Fruit fly (Drosophila melanogaster) whole organism, embryonic: ENCODE measurements around the gene SKIP.

Experiments
- Ada2b ChIP-seq: fragments of 200-800 bp; sonication (Bioruptor generic); IDR thresholded peaks from 2 replicates; pipeline ENCODE4 v1.3.6; 2022; ENCODE audit warnings: missing biosample characterization, missing genetic modification characterization
- BtbVII ChIP-seq: fragments of 200-800 bp; sonication (Bioruptor generic); optimal IDR thresholded peaks from 3 replicates; lab custom pipeline; 2017; ENCODE audit warnings: missing biosample characterization, mild to moderate bottlenecking, missing genetic modification characterization
- CG11456 ChIP-seq: fragments of 200-800 bp; sonication (Bioruptor generic); IDR thresholded peaks from 3 replicates; pipeline ENCODE4 v1.3.6; 2022; ENCODE audit warnings: missing biosample characterization, missing genetic modification characterization
- CG11504 ChIP-seq: fragments of 200-800 bp; sonication (Bioruptor generic); optimal IDR thresholded peaks from 3 replicates; lab custom pipeline; 2019; ENCODE audit warnings: missing biosample characterization, mild to moderate bottlenecking, missing genetic modification characterization, moderate library complexity
- CG12236 ChIP-seq: fragments of 200-800 bp; sonication (Bioruptor generic); optimal IDR thresholded peaks from 2 replicates; lab custom pipeline; 2016; ENCODE audit warnings: missing biosample characterization, missing genetic modification characterization
- CG13123 ChIP-seq: fragments of 200-800 bp; sonication (Bioruptor generic); optimal IDR thresholded peaks from 2 replicates; lab custom pipeline; 2016; ENCODE audit warnings: missing biosample characterization, missing genetic modification characterization
- CG16779 ChIP-seq: fragments of 200-800 bp; sonication (Bioruptor generic); IDR thresholded peaks from 2 replicates; pipeline ENCODE4 v1.3.6; 2022; ENCODE audit warnings: missing biosample characterization, missing genetic modification characterization
- CG17802 ChIP-seq: fragments of 200-800 bp; sonication (Bioruptor generic); optimal IDR thresholded peaks from 2 replicates; lab custom pipeline; 2018; ENCODE audit warnings: missing biosample characterization, mild to moderate bottlenecking, missing genetic modification characterization, moderate library complexity
- CG18476 ChIP-seq: fragments of 200-800 bp; sonication (Bioruptor generic); optimal IDR thresholded peaks from 2 replicates; lab custom pipeline; 2016; ENCODE audit warnings: missing biosample characterization, mild to moderate bottlenecking, missing genetic modification characterization
- CG18619 ChIP-seq: fragments of 200-800 bp; sonication (Bioruptor generic); optimal IDR thresholded peaks from 3 replicates; lab custom pipeline; 2017; ENCODE audit warnings: missing biosample characterization, mild to moderate bottlenecking, missing genetic modification characterization
- CG3065 ChIP-seq: fragments of 200-800 bp; sonication (Bioruptor generic); optimal IDR thresholded peaks from 2 replicates; lab custom pipeline; 2016; ENCODE audit warnings: missing biosample characterization, missing genetic modification characterization
- CG31441 ChIP-seq: fragments of 200-800 bp; sonication (Bioruptor generic); IDR thresholded peaks from 2 replicates; pipeline ENCODE4 v1.3.6; 2022; ENCODE audit warnings: missing biosample characterization, missing genetic modification characterization
- CG3163 ChIP-seq: fragments of 200-800 bp; sonication (Bioruptor generic); optimal IDR thresholded peaks from 3 replicates; lab custom pipeline; 2016; ENCODE audit warnings: missing biosample characterization, missing genetic modification characterization
- CG33213 ChIP-seq: fragments of 200-800 bp; sonication (Bioruptor generic); optimal IDR thresholded peaks from 3 replicates; lab custom pipeline; 2016; ENCODE audit warnings: missing biosample characterization, missing genetic modification characterization
- CG5180 ChIP-seq: fragments of 200-800 bp; sonication (Bioruptor generic); optimal IDR thresholded peaks from 3 replicates; lab custom pipeline; 2017; ENCODE audit warnings: missing biosample characterization, missing genetic modification characterization, mild to moderate bottlenecking, moderate library complexity, missing genetic modification reagents
- CG6791 ChIP-seq: fragments of 200-800 bp; sonication (Bioruptor generic); IDR thresholded peaks from 3 replicates; pipeline ENCODE4 v1.3.6; 2022; ENCODE audit warnings: missing biosample characterization, missing genetic modification characterization; ENCODE audit not compliant: partially characterized antibody
- CG7786 ChIP-seq: fragments of 200-800 bp; sonication (Bioruptor generic); optimal IDR thresholded peaks from 2 replicates; lab custom pipeline; 2016; ENCODE audit warnings: missing biosample characterization, missing genetic modification characterization
- CG8359 ChIP-seq: fragments of 200-800 bp; sonication (Bioruptor generic); optimal IDR thresholded peaks from 2 replicates; lab custom pipeline; 2017; ENCODE audit warnings: missing biosample characterization, mild to moderate bottlenecking, missing genetic modification characterization, borderline replicate concordance
- D19A ChIP-seq: fragments of 200-800 bp; optimal IDR thresholded peaks from 3 replicates; lab custom pipeline; 2019; ENCODE audit warnings: missing biosample characterization, mild to moderate bottlenecking, missing genetic modification characterization, moderate library complexity
- Dip3 ChIP-seq: fragments of 200-800 bp; sonication (Bioruptor generic); optimal IDR thresholded peaks from 3 replicates; lab custom pipeline; 2016; ENCODE audit warnings: missing biosample characterization, missing genetic modification characterization
- E2f1 ChIP-seq: fragments of 200-800 bp; sonication (Bioruptor generic); IDR thresholded peaks from 2 replicates; pipeline ENCODE4 v1.3.6; 2022; ENCODE audit warnings: missing biosample characterization, missing genetic modification characterization
- ERR ChIP-seq: fragments of 200-800 bp; sonication (Bioruptor generic); optimal IDR thresholded peaks from 2 replicates; lab custom pipeline; 2016; ENCODE audit warnings: missing biosample characterization, missing genetic modification characterization
- Eip74EF ChIP-seq, 2 experiments: fragments of 200-800 bp in 1 of 2; fragments of >200 bp in 1 of 2; sonication (Bioruptor generic) in 1 of 2; optimal IDR thresholded peaks; 2 replicates each; lab custom pipeline; 2017 to 2019; ENCODE audit warnings: missing biosample characterization in 2 of 2, missing genetic modification characterization in 2 of 2, mild to moderate bottlenecking in 1 of 2, moderate library complexity in 1 of 2
- Elba2 ChIP-seq: fragments of 200-800 bp; sonication (Bioruptor generic); optimal IDR thresholded peaks from 3 replicates; lab custom pipeline; 2016; ENCODE audit warnings: missing biosample characterization, missing genetic modification characterization
- Fer3 ChIP-seq: fragments of 200-800 bp; sonication (Bioruptor generic); optimal IDR thresholded peaks from 2 replicates; lab custom pipeline; 2018; ENCODE audit warnings: missing biosample characterization, mild to moderate bottlenecking, missing genetic modification characterization, moderate library complexity
- Hey ChIP-seq: fragments of 200-800 bp; sonication (Bioruptor generic); optimal IDR thresholded peaks from 3 replicates; lab custom pipeline; 2018; ENCODE audit warnings: missing biosample characterization, mild to moderate bottlenecking, missing genetic modification characterization
- Hmr ChIP-seq: fragments of 200-800 bp; sonication (Bioruptor generic); optimal IDR thresholded peaks from 3 replicates; lab custom pipeline; 2017; ENCODE audit warnings: mild to moderate bottlenecking, missing biosample characterization, missing genetic modification reagents, missing genetic modification characterization
- Hmx ChIP-seq: fragments of 200-800 bp; sonication (Bioruptor generic); optimal IDR thresholded peaks from 2 replicates; lab custom pipeline; 2016; ENCODE audit warnings: missing biosample characterization, missing genetic modification characterization
- Hr78 ChIP-seq, 2 experiments: fragments of 200-800 bp in 1 of 2; fragments of >200 bp in 1 of 2; sonication (Bioruptor generic) in 1 of 2; optimal IDR thresholded peaks; 2 replicates each; lab custom pipeline; 2017 to 2019; ENCODE audit warnings: missing biosample characterization in 2 of 2, missing genetic modification characterization in 2 of 2, mild to moderate bottlenecking in 1 of 2, moderate library complexity in 1 of 2
- MESR4 ChIP-seq: fragments of 200-800 bp; sonication (Bioruptor generic); optimal IDR thresholded peaks from 2 replicates; lab custom pipeline; 2018; ENCODE audit warnings: missing biosample characterization, mild to moderate bottlenecking, missing genetic modification characterization, moderate library complexity
- MTF-1 ChIP-seq: fragments of 200-800 bp; sonication (Bioruptor generic); optimal IDR thresholded peaks from 2 replicates; lab custom pipeline; 2018; ENCODE audit warnings: missing biosample characterization, mild to moderate bottlenecking, missing genetic modification characterization, borderline replicate concordance
- NC2α ChIP-seq: fragments of 200-800 bp; sonication (Bioruptor generic); optimal IDR thresholded peaks from 2 replicates; lab custom pipeline; 2016; ENCODE audit warnings: missing biosample characterization, missing genetic modification characterization
- NfI ChIP-seq: fragments of 200-800 bp; sonication (Bioruptor generic); optimal IDR thresholded peaks from 3 replicates; lab custom pipeline; 2018; ENCODE audit warnings: missing biosample characterization, mild to moderate bottlenecking, missing genetic modification characterization, moderate library complexity
- PHDP ChIP-seq: fragments of 200-800 bp; sonication (Bioruptor generic); optimal IDR thresholded peaks from 3 replicates; lab custom pipeline; 2018; ENCODE audit warnings: missing biosample characterization, mild to moderate bottlenecking, missing genetic modification characterization, moderate library complexity
- Ptx1 ChIP-seq: fragments of 200-800 bp; sonication (Bioruptor generic); IDR thresholded peaks from 2 replicates; pipeline ENCODE4 v1.3.6; 2022; ENCODE audit warnings: missing biosample characterization, missing genetic modification characterization
- Six4 ChIP-seq: fragments of 200-800 bp; sonication (Bioruptor generic); optimal IDR thresholded peaks from 2 replicates; lab custom pipeline; 2016; ENCODE audit warnings: missing biosample characterization, missing genetic modification characterization
- ap ChIP-seq: fragments of 200-800 bp; sonication (Bioruptor generic); IDR thresholded peaks from 2 replicates; pipeline ENCODE4 v1.3.6; 2022; ENCODE audit warnings: missing biosample characterization, missing genetic modification characterization
- croc ChIP-seq: fragments of 200-800 bp; sonication (Bioruptor generic); conservative IDR thresholded peaks from 3 replicates; pipeline ENCODE4 v1.3.6; 2022; ENCODE audit warnings: missing biosample characterization, missing genetic modification characterization
- crol ChIP-seq: fragments of 200-800 bp; sonication (Bioruptor generic); IDR thresholded peaks from 2 replicates; pipeline ENCODE4 v1.3.6; 2022; ENCODE audit warnings: missing biosample characterization, missing genetic modification characterization
- dysf ChIP-seq: fragments of 200-800 bp; sonication (Bioruptor generic); IDR thresholded peaks from 3 replicates; pipeline ENCODE4 v1.3.6; 2022; ENCODE audit warnings: missing biosample characterization, missing genetic modification characterization
- emc ChIP-seq: fragments of 200-800 bp; sonication (Bioruptor generic); optimal IDR thresholded peaks from 2 replicates; lab custom pipeline; 2016; ENCODE audit warnings: missing biosample characterization, missing genetic modification characterization
- fd102C ChIP-seq: fragments of 200-800 bp; sonication (Bioruptor generic); optimal IDR thresholded peaks from 2 replicates; lab custom pipeline; 2018; ENCODE audit warnings: missing biosample characterization, mild to moderate bottlenecking, missing genetic modification characterization, moderate library complexity
- gfzf ChIP-seq: fragments of 200-800 bp; sonication (Bioruptor generic); optimal IDR thresholded peaks from 2 replicates; lab custom pipeline; 2016; ENCODE audit warnings: missing biosample characterization, mild to moderate bottlenecking, missing genetic modification characterization, moderate library complexity
- grau ChIP-seq: fragments of 200-800 bp; optimal IDR thresholded peaks from 3 replicates; lab custom pipeline; 2019; ENCODE audit warnings: missing biosample characterization, mild to moderate bottlenecking, missing genetic modification characterization, moderate library complexity
- lilli ChIP-seq: fragments of 200-800 bp; sonication (Bioruptor generic); optimal IDR thresholded peaks from 3 replicates; lab custom pipeline; 2016; ENCODE audit warnings: missing biosample characterization, missing genetic modification characterization
- sna ChIP-seq: fragments of 200-800 bp; sonication (Bioruptor generic); IDR thresholded peaks from 2 replicates; pipeline ENCODE4 v1.3.6; 2022; ENCODE audit warnings: missing biosample characterization, missing genetic modification characterization; ENCODE audit not compliant: partially characterized antibody
- tgo ChIP-seq: fragments of 200-800 bp; sonication (Bioruptor generic); IDR thresholded peaks from 3 replicates; pipeline ENCODE4 v1.3.6; 2022; ENCODE audit warnings: missing biosample characterization, missing genetic modification characterization
- trem ChIP-seq: fragments of 200-800 bp; optimal IDR thresholded peaks from 3 replicates; lab custom pipeline; 2019; ENCODE audit warnings: missing biosample characterization, mild to moderate bottlenecking, missing genetic modification characterization, moderate library complexity
- ttk ChIP-seq: fragments of 200-800 bp; sonication (Bioruptor generic); IDR thresholded peaks from 2 replicates; pipeline ENCODE4 v2.1.2; 2022; ENCODE audit warnings: missing biosample characterization, missing genetic modification characterization
- tx ChIP-seq: fragments of 200-800 bp; sonication (Bioruptor generic); optimal IDR thresholded peaks from 2 replicates; lab custom pipeline; 2016; ENCODE audit warnings: missing biosample characterization, missing genetic modification characterization
- wdn ChIP-seq: fragments of 200-800 bp; sonication (Bioruptor generic); IDR thresholded peaks from 2 replicates; pipeline ENCODE4 v1.3.6; 2022; ENCODE audit warnings: missing biosample characterization, missing genetic modification characterization

The SKIP gene

dm6 chr3R:22139113-22139512, 5.5 kb downstream of the SKIP start (continued):
- TF ChIP-seq tgo (GFP tag; lab: Robert Waterston, UW) (peak; percentile 63), CG13123 (GFP tag; lab: Kevin White, UChicago) (peak; percentile 6), gfzf (GFP tag; lab: Kevin White, UChicago) (no peak), CG11456 (GFP tag; lab: Robert Waterston, UW) (peak; percentile 68; the same call in 2 of the 3 replicates), CG12236 (peak; percentile 51), croc (peak; percentile 59), Hmr (peak; percentile 11), emc (GFP tag; lab: Kevin White, UChicago) (no peak), Hey (no peak), CG6791 (GFP tag; lab: Robert Waterston, UW) (no peak), fd102C (GFP tag; lab: Kevin White, UChicago) (no peak), CG8359 (GFP tag; lab: Kevin White, UChicago) (peak; percentile 26), Elba2 (GFP tag; lab: Kevin White, UChicago) (no peak), CG16779 (GFP tag; lab: Robert Waterston, UW) (no peak), CG7786 (GFP tag; lab: Kevin White, UChicago) (peak; percentile 12), Eip74EF (GFP tag; optimal IDR thresholded peaks at IDR 0.05; lab: Kevin White, UChicago) (no peak), crol (peak; percentile 77), MTF-1 (GFP tag; lab: Kevin White, UChicago) (peak; percentile 25), Hmx (no peak), dysf (GFP tag; lab: Robert Waterston, UW) (peak; percentile 64), sna (GFP tag; lab: Robert Waterston, UW) (no peak), CG3163 (GFP tag; lab: Kevin White, UChicago) (peak; percentile 16), lilli (GFP tag; lab: Kevin White, UChicago) (peak; percentile 48), E2f1 (GFP tag; lab: Robert Waterston, UW) (peak; percentile 80), CG5180 (GFP tag; lab: Kevin White, UChicago) (peak; percentile 23), Fer3 (tag; lab: Kevin White, UChicago) (peak; percentile 35), ERR (GFP tag; lab: Kevin White, UChicago) (no peak), BtbVII (GFP tag; lab: Kevin White, UChicago) (no peak), CG3065 (GFP tag; lab: Kevin White, UChicago) (peak; percentile 19), CG11504 (tag; lab: Kevin White, UChicago) (peak; percentile 67), CG18619 (GFP tag; lab: Kevin White, UChicago) (peak; percentile 36), Dip3 (GFP tag; lab: Kevin White, UChicago) (no peak), CG18476 (GFP tag; lab: Kevin White, UChicago) (peak; percentile 12), MESR4 (GFP tag; lab: Kevin White, UChicago) (no peak), NC2α (GFP tag; lab: Kevin White, UChicago) (peak; percentile 3), CG33213 (GFP tag; lab: Kevin White, UChicago) (peak; percentile 38), Six4 (peak; percentile 82), tx (GFP tag; lab: Kevin White, UChicago) (no peak), CG17802 (tag; lab: Kevin White, UChicago) (peak; percentile 51), grau (tag; lab: Kevin White, UChicago) (peak; percentile 38), PHDP (peak; percentile 64), wdn (GFP tag; lab: Robert Waterston, UW) (peak; percentile 8; the same call in 1 of the 2 replicates), Ptx1 (GFP tag; lab: Robert Waterston, UW) (peak; percentile 70), Ada2b (peak; percentile 66), ap (GFP tag; lab: Robert Waterston, UW) (peak; percentile 66), trem (tag; lab: Kevin White, UChicago) (peak; percentile 57), NfI (GFP tag; lab: Kevin White, UChicago) (peak; percentile 37), D19A (tag; lab: Kevin White, UChicago) (peak; percentile 50), CG31441 (GFP tag; lab: Robert Waterston, UW) (peak; percentile 75), Hr78 (GFP tag; optimal IDR thresholded peaks at IDR 0.05; lab: Kevin White, UChicago) (no peak), ttk (GFP tag; lab: Robert Waterston, UW) (peak; percentile 79)
